Fruit fly (Drosophila melanogaster) whole organism, larva: ENCODE measurements around the gene INPP5E.
A peak's percentile ranks its signal among the peaks of the same experiment; 100 is the strongest.

Experiments
- noc ChIP-seq: fragments of 200-800 bp; sonication (Bioruptor generic); optimal IDR thresholded peaks from 3 replicates; lab custom pipeline; 2019; ENCODE audit warnings: missing biosample characterization, mild to moderate bottlenecking, missing genetic modification characterization, moderate library complexity

INPP5E gene

dm6 chr3L:12277054-12277879 lies at the start of gene INPP5E, which contains the start of gene Sms:
TSS of gene INPP5E (plus strand) at chr3L:12277655.
TSS of gene Sms (minus strand) at chr3L:12277251.
- TF ChIP-seq noc (tag; lab: Kevin White, UChicago): no peak

DNA sequence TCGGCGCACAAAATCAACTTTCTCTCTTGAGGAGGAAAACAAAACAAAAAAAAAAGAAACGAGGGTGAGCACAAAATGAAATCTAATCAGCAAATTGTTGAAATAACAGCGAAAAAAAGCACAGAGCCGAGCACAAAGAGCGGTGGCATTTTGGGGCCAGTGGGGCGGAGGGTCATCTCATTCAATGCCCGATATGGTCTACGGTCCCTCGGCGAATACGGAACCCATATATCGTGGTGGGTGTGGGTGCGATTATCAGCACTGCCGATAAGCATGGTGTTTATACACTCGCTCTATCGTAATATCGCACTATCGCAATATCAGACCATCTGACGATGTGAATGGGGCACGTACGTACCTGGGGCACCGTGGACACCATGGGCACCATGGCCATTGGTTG lies 18.8 kb upstream of the INPP5E start:
- TF ChIP-seq noc (tag; lab: Kevin White, UChicago): peak; percentile 2

DNA sequence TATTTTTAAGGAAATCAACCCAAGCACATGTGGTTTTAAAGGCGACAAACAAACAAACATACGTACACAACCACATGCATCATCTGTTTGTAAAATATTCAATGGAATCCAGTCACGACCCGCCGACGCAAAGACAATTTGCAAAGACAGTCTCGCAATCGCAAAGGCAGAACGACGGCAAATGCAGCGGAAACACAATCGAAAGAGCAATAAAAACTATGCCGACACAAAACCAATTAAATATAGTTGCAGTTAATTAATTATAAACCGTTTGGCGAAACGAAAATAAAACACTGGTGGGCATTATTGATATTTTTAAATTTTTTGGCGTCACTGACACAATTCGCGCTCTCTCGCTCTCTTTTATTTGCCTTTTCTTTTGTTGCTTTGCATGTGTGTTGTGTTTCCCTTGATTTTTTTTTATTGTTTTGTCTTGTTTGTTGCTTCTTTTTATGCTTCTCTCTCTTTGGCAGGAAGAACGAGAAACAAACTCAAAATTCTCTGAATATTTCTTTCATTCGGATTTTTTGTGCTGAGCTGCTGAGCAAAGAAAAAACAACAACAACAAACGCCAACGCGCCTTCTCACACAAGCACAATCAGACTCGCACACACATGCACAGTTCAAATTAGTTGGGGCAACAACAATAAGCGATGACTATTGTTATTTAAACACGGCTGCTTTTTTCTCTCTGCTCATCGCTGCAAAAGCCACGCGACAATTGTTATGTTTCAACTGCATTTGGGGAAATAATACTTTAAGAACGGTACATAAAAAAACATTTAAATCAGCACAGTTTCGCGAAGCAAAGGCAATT lies 11.7 kb upstream of the INPP5E start:
- no peak for TF ChIP-seq noc (tag; lab: Kevin White, UChicago)

dm6 chr3L:12266343-12267287 lies 10.8 kb upstream of the INPP5E start, which contains the start of gene app:
TSS of gene app (minus strand) at chr3L:12266841.
- peak; percentile 84 for TF ChIP-seq noc (tag; lab: Kevin White, UChicago)

dm6 chr3L:12267332-12267914 lies 10.0 kb upstream of the INPP5E start, which contains the start of gene CG32100:
TSS of gene CG32100 (plus strand) at chr3L:12267528.
- TF ChIP-seq noc (tag; lab: Kevin White, UChicago): no peak

dm6 chr3L:12269867-12270266 lies 7.6 kb upstream of the INPP5E start:
- peak; percentile 96 for TF ChIP-seq noc (tag; lab: Kevin White, UChicago)

dm6 chr3L:12271195-12271618 lies 6.2 kb upstream of the INPP5E start, which contains the start of gene Pbgs:
TSS of gene Pbgs (minus strand) at chr3L:12271345.
- no peak for TF ChIP-seq noc (tag; lab: Kevin White, UChicago)

DNA sequence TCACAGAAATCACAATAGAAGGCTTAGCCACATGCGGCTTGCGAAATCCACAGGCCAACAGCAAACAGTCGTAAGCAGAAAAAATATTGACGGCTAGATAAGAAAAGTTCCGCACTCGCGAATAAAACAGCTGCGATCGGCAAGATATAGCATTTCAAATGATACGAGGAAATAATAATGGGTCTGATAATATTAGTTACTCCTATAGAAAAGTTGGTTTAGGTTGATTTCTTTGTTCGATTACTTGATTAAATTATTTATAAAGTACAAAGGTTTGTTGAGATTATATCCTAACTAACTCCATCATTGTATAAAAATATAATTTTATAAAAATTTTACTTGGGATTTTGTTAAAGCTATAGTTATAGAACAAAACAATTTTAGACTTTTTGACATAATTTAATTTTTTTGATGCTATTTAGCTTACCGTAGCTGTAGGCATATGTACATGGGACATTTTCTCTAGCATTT lies 1.8 kb upstream of the INPP5E start:
- peak; percentile 83 for TF ChIP-seq noc (tag; lab: Kevin White, UChicago)

- TF ChIP-seq noc (tag; lab: Kevin White, UChicago): no peak
Measured at dm6 chr3L:12276495-12276894, 960 bp upstream of the INPP5E start.

- no peak for TF ChIP-seq noc (tag; lab: Kevin White, UChicago)
Measured at dm6 chr3L:12277880-12278287, 429 bp downstream of the INPP5E start.

DNA sequence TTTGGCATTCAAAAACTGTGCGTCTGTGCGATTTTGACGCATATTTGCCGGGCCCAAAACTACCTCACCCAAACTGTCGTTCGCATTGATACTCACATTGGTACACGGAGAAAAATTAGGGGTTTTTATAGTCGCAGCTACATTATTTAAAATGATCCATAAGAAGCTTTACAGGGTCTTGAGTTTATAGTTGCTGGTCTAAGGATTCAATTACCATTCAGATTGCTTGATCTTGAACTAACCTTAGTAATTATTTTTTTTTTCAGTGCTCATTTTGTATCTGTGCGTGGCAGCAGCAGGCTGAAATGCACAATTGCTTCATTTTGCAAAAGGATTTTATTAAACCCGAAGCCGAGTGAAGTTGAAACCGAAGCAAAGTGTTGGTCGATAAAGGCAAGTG lies 9.9 kb downstream of the INPP5E start:
- no peak for TF ChIP-seq noc (tag; lab: Kevin White, UChicago)

DNA sequence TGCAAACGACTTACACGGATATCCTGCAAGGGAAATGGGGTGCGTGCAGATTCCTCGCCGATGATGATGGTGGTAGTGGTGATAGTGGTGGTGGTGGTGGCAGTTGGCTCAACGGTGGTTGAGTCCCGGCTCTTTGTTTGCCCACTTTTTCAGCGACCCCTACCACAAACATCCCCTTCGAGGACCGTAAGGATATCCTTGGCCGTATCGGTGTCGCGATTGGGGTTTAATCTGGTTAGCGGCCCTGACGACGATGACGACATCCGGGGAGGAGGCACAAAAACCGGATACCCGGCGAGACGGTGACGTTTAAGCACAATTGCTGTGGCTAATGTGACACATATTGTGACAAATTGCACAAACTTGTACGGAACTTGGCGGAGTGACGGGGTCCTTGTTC lies 12.2 kb downstream of the INPP5E start:
- TF ChIP-seq noc (tag; lab: Kevin White, UChicago): no peak

DNA sequence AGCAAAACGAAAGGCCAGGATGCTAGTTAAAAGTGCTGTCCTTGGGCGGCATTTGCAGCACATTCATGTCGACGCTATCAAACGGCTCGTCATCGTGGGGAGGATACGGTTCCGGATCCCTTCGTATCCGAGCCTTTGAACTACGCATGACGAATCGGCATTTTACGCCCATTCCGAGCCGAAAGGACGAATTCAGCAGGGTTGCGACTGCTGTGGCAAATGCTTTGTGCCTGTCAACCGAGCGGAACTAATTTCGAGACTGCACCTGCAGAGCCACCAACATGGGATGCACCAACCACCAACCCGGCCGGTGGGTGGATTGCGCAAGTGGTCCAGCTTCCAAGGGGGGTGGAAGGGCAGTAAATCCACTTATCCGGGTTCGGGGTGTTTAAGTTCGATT lies 13.1 kb downstream of the INPP5E start:
- TF ChIP-seq noc (tag; lab: Kevin White, UChicago): no peak

- no peak for TF ChIP-seq noc (tag; lab: Kevin White, UChicago)
Measured at dm6 chr3L:12294602-12295001, 17.1 kb downstream of the INPP5E start.
